Worm (Caenorhabditis elegans): ENCODE measurements around the gene srlf-24.
A peak's percentile ranks its signal among the peaks of the same experiment; 100 is the strongest.
"Not testable (repeated sequence)": the region's sequence is repeated elsewhere in the genome, so short reads cannot be mapped to it uniquely, and the experiment has no call there.

The srlf-24 gene

DNA sequence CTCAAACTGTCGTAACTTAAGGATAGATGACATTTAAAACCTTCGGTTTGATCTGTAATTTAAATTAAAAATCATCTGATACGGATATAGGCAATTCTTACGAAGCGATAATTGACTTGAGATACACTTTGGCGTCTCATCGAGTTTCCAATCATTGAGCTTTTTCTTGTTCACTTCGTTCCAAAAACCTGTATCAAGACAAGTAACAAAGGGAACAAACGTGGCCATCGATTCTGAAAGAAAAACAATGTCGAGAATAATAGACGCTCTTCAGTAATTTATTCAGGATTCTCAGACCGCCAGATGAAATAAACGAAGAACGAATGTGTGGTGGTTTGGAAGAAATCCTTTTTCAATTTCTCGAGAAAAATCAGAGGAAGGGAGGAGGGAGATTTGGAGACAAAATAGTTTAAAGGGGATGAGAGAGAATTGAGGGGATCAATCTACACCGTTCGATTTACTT, 24.8 kb downstream of the srlf-24 start, which contains the start of gene atg-7 (continued):
- TF ChIP-seq ces-1 (GFP tag; optimal IDR thresholded peaks at IDR 0.05), result no peak

DNA sequence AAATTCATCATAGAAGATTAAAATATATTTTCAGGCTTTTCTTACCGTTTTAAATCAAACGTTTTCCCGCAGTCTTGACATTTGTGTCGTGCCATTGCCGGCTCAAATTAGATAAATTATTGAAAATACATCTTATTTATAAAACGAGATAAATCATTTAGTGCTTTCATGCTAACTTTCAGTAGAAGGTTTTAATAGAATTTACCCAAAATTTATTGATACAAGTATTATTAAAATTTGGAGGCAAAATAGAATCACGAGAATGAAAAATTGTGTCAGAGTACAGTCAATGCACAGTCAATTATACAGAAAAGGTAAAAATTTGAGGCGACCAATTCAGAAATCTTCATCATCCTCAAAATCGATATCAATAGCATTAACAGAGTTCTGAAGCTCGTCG, 27.1 kb downstream of the srlf-24 start, which contains the start of gene Y5F2A.4:
TSS of gene Y5F2A.4 (minus strand) at position 101 of the 400 bp plus-strand sequence.
- TF ChIP-seq ceh-32 (tag; optimal IDR thresholded peaks at IDR 0.05; ENCODE audit: poor library complexity) (no peak), lin-1 (GFP tag; IDR thresholded peaks at IDR 0.05) (no peak), ztf-11 (tag; optimal IDR thresholded peaks at IDR 0.05) (no peak), daf-12 (tag; optimal IDR thresholded peaks at IDR 0.05) (no peak), php-3 (GFP tag; IDR thresholded peaks at IDR 0.05) (no peak)

DNA sequence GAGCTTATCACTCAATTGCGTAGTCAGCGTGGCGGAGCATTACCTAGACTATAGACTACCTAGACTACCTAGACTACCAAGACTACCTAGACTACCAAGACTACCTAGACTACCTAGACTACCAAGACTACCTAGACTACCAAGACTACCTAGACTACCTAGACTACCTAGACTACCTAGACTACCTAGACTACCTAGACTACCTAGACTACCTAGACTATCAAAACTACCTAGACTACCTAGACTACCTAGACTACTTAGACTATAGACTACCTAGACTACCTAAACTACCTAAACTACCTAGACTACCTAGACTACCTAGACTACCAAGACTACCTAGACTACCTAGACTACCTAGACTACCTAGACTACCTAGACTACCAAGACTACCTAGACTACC, 34.7 kb downstream of the srlf-24 start:
- peak in 1 of 2 experiments; percentile 96 for TF ChIP-seq unc-62 (GFP tag; optimal IDR thresholded peaks at IDR 0.05 in 1 of 2)
- TF ChIP-seq unc-62 (tag; optimal IDR thresholded peaks at IDR 0.05), result not testable (repeated sequence)
- TF ChIP-seq zag-1 (tag; optimal IDR thresholded peaks at IDR 0.05), result peak; percentile 46

DNA sequence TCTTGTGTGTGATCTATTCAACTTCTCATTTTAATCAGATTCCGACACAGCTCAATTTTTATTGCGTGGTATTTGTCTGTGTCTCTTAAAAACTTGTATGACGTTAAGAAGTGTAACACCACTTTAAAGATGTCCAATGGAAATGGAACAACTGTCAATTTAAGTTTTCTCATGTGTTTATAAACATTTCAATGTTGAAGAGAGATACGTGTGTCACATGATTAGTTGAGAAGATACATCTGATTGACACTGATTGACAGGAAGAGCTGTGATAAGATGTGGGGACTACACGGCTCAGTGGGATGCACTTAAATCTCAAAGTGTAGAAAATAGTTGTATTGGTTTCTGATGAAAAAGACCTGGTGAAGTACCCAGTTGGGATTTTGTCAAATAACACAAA, 37.3 kb downstream of the srlf-24 start:
- TF ChIP-seq php-3 (GFP tag; IDR thresholded peaks at IDR 0.05), result no peak
- TF ChIP-seq hlh-11 (tag; optimal IDR thresholded peaks at IDR 0.05), result peak; percentile 42
- TF ChIP-seq nhr-11 (tag; optimal IDR thresholded peaks at IDR 0.05), result peak; percentile 93
- TF ChIP-seq daf-16 (GFP tag; optimal IDR thresholded peaks at IDR 0.05), result peak in 1 of 2 experiments; percentile 96
- no peak for TF ChIP-seq daf-16 (tag; optimal IDR thresholded peaks at IDR 0.05)
- peak in 1 of 2 experiments; percentile 100 for TF ChIP-seq unc-62 (GFP tag; optimal IDR thresholded peaks at IDR 0.05 in 1 of 2)
- no peak for TF ChIP-seq unc-62 (tag; optimal IDR thresholded peaks at IDR 0.05)
- TF ChIP-seq hlh-30 (tag; optimal IDR thresholded peaks at IDR 0.05; ENCODE audit: insufficient read depth), result peak; percentile 57
- TF ChIP-seq ZK546.5 (tag; optimal IDR thresholded peaks at IDR 0.05), result no peak
- TF ChIP-seq ceh-20 (GFP tag; IDR thresholded peaks at IDR 0.05), result peak; percentile 79

DNA sequence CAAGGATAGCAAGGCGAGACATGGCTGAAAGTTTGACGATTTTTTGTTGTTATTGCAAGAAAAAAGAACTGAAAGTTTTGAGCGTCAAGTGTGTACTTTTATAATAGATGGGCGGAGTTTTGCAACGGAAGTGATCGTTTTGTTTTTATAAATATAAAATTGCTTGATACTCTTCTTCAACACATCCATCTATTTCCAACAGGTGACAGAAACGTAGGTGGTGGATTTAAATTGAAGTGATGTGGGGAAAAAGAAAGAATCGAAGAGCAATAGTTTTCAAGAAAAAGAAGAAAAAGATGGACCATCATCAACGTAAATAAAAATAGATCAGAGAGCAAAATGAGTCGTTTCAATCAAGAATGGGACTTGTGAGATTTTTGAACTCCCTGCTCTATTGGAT, 38.6 kb downstream of the srlf-24 start, which contains the start of gene ttr-17:
TSS of gene ttr-17 (minus strand) at position 24 of the 400 bp plus-strand sequence.
- TF ChIP-seq lin-13 (GFP tag; optimal IDR thresholded peaks at IDR 0.05) (no peak), daf-16 (GFP tag; optimal IDR thresholded peaks at IDR 0.05) (peak in 1 of 2 experiments; percentile 83), daf-16 (tag; optimal IDR thresholded peaks at IDR 0.05) (no peak)

DNA sequence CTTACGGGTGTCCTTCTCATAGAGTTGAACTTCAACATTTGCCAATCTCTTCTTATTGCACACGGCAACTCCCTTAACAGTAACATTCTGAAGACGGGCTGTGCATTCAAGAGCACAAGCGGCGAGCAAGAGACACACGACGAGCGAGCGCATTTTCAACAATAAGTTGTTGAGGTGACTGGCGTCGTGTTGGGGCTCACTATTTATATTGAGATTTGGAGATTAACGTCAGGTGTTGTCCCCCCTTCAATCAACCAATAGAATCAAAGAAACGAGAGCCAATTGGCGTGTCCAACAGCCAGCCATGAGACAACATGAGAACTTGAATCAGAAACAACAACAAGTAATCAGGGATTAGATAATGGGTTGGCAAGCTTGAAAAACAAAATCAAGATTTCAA, 41.7 kb downstream of the srlf-24 start, which contains the start of gene ttr-16:
TSS of gene ttr-16 (minus strand) at position 176 of the 400 bp plus-strand sequence.
- no peak for TF ChIP-seq nhr-111 (GFP tag; optimal IDR thresholded peaks at IDR 0.05)
- peak in 1 of 2 experiments; percentile 91 for TF ChIP-seq daf-16 (GFP tag; optimal IDR thresholded peaks at IDR 0.05)
- no peak for TF ChIP-seq daf-16 (tag; optimal IDR thresholded peaks at IDR 0.05)
- TF ChIP-seq ama-1 (optimal IDR thresholded peaks at IDR 0.05), result peak; percentile 57
- peak; percentile 67 for TF ChIP-seq nhr-11 (tag; optimal IDR thresholded peaks at IDR 0.05)

DNA sequence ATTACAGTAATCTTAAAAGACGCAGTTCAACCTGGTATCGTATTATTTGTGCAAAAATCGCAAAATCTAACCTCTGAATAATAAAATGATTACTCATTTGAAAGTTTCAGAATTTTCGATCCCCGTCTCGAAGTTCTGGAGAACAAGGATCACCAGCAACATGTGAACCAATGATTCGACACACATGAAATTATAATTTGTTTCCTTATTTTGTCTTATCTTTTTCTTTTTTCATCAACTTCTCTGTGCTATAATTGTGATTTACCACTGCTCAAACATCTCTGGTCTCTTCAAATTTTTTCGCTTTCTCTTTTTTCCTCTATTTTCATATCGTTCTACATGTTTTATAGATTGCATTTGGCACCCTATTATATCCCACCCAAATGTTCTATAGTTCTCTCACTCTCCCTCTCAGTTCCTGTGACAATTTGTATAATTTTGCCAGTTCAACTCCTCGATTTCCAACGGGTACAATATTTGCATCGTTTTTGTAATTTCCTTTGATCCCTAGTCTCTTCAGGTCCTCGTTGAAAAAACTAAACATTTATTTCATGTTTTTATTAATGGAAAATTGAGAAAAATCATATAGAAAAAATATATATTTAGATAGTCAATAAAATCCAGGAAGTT, 42.5 kb downstream of the srlf-24 start:
- TF ChIP-seq dmd-8 (GFP tag; IDR thresholded peaks at IDR 0.05) (no peak), ama-1 (optimal IDR thresholded peaks at IDR 0.05) (peak; percentile 48), T26A8.4 (GFP tag; IDR thresholded peaks at IDR 0.05) (peak; percentile 66; the same call in 1 of the 2 replicates), lir-3 (tag; optimal IDR thresholded peaks at IDR 0.05) (no peak), ceh-32 (tag; optimal IDR thresholded peaks at IDR 0.05; ENCODE audit: poor library complexity) (no peak), lin-29 (GFP tag; IDR thresholded peaks at IDR 0.05) (no peak), ces-1 (GFP tag; optimal IDR thresholded peaks at IDR 0.05) (no peak), unc-62 (GFP tag; optimal IDR thresholded peaks at IDR 0.05 in 1 of 2) (peak in 1 of 2 experiments; percentile 94), unc-62 (tag; optimal IDR thresholded peaks at IDR 0.05) (no peak), lin-13 (GFP tag; optimal IDR thresholded peaks at IDR 0.05) (no peak), nhr-48 (tag; optimal IDR thresholded peaks at IDR 0.05) (no peak), daf-16 (GFP tag; optimal IDR thresholded peaks at IDR 0.05) (peak in 1 of 2 experiments; percentile 78), daf-16 (tag; optimal IDR thresholded peaks at IDR 0.05) (no peak)
